Fruit fly (Drosophila melanogaster): Measurements from ENCODE around the gene tal-1A.

The tal-1A gene

dm6 chr3R:13831596-13832119, 18.7 kb downstream of the tal-1A start (continued):
- no peak for TF ChIP-seq CG42726 (GFP tag; IDR thresholded peaks at IDR 0.05; ENCODE audit: partially characterized antibody)
- TF ChIP-seq NfI (GFP tag; optimal IDR thresholded peaks at IDR 0.05) = peak; percentile 43
- TF ChIP-seq cato (GFP tag; optimal IDR thresholded peaks at IDR 0.05; ENCODE audit: borderline replicate concordance) = no peak
- no peak for TF ChIP-seq h (optimal IDR thresholded peaks at IDR 0.05)
- no peak for TF ChIP-seq CG17186 (GFP tag; optimal IDR thresholded peaks at IDR 0.05)
- TF ChIP-seq Dbx (GFP tag; IDR thresholded peaks at IDR 0.05) = no peak
- TF ChIP-seq YL-1 (GFP tag; optimal IDR thresholded peaks at IDR 0.05) = no peak
- peak; percentile 79 for TF ChIP-seq oc (tag; optimal IDR thresholded peaks at IDR 0.05)
- TF ChIP-seq CG6272 (GFP tag; IDR thresholded peaks at IDR 0.05) = no peak
- TF ChIP-seq CG2889 (GFP tag; IDR thresholded peaks at IDR 0.05) = no peak
- no peak for TF ChIP-seq HHEX (GFP tag; optimal IDR thresholded peaks at IDR 0.05)
- TF ChIP-seq CG3995 (GFP tag; optimal IDR thresholded peaks at IDR 0.05) = no peak
- no peak for TF ChIP-seq gfzf (GFP tag; optimal IDR thresholded peaks at IDR 0.05)
- no peak for TF ChIP-seq HLH54F (GFP tag; optimal IDR thresholded peaks at IDR 0.05)
- TF ChIP-seq CG13287 (GFP tag; IDR thresholded peaks at IDR 0.05; ENCODE audit: partially characterized antibody) = no peak
- TF ChIP-seq CG12071 (GFP tag; optimal IDR thresholded peaks at IDR 0.05) = no peak
- no peak for TF ChIP-seq Dip2 (GFP tag; IDR thresholded peaks at IDR 0.05)
- peak; percentile 65; the same call in 2 of the 3 replicates for TF ChIP-seq tgo (GFP tag; IDR thresholded peaks at IDR 0.05)
- no peak for TF ChIP-seq NFAT (GFP tag; IDR thresholded peaks at IDR 0.05)
- no peak for TF ChIP-seq CG6683 (GFP tag; optimal IDR thresholded peaks at IDR 0.05)
- TF ChIP-seq bbx (GFP tag; IDR thresholded peaks at IDR 0.05; ENCODE audit: partially characterized antibody) = no peak
- TF ChIP-seq wdn (GFP tag; IDR thresholded peaks at IDR 0.05) = no peak
- peak; percentile 53; the same call in 1 of the 2 replicates for TF ChIP-seq CG32532 (GFP tag; IDR thresholded peaks at IDR 0.05)
- no peak for TF ChIP-seq sim (GFP tag; IDR thresholded peaks at IDR 0.05)
- TF ChIP-seq usp (GFP tag; optimal IDR thresholded peaks at IDR 0.05) = no peak
- TF ChIP-seq Atf6 (GFP tag; IDR thresholded peaks at IDR 0.05) = peak; percentile 40; the same call in 1 of the 2 replicates
- TF ChIP-seq CG34376 (GFP tag; optimal IDR thresholded peaks at IDR 0.05) = no peak
- TF ChIP-seq Hr51 (GFP tag; optimal IDR thresholded peaks at IDR 0.05) = peak in 1 of 2 experiments; percentile 76
- TF ChIP-seq dimm (GFP tag; IDR thresholded peaks at IDR 0.05) = no peak
- no peak for TF ChIP-seq eyg (GFP tag; optimal IDR thresholded peaks at IDR 0.05)
- TF ChIP-seq CG5245 (GFP tag; optimal IDR thresholded peaks at IDR 0.05) = no peak
- TF ChIP-seq vvl (GFP tag; IDR thresholded peaks at IDR 0.05) = peak; percentile 64; the same call in 1 of the 2 replicates
- no peak for TF ChIP-seq Lpt (GFP tag; optimal IDR thresholded peaks at IDR 0.05)
- TF ChIP-seq onecut (GFP tag; IDR thresholded peaks at IDR 0.05) = peak; percentile 19; the same call in 1 of the 2 replicates
- no peak for TF ChIP-seq CG6175 (GFP tag; IDR thresholded peaks at IDR 0.05)
- TF ChIP-seq mam (GFP tag; optimal IDR thresholded peaks at IDR 0.05) = no peak

dm6 chr3R:13832950-13833349, 20.0 kb downstream of the tal-1A start:
- TF ChIP-seq CG43689 (GFP tag; IDR thresholded peaks at IDR 0.05) (no peak), CG33557 (GFP tag; optimal IDR thresholded peaks at IDR 0.05) (no peak), dysf (GFP tag; IDR thresholded peaks at IDR 0.05) (0 out of 3 replicates have a peak, but pooled peaks have one; percentile 15), toy (GFP tag; IDR thresholded peaks at IDR 0.05) (no peak), CG3726 (GFP tag; IDR thresholded peaks at IDR 0.05) (no peak), ranshi (GFP tag; IDR thresholded peaks at IDR 0.05) (no peak), sd (tag; optimal IDR thresholded peaks at IDR 0.05) (no peak), Adf1 (GFP tag; IDR thresholded peaks at IDR 0.05) (no peak), hb (GFP tag; IDR thresholded peaks at IDR 0.05; ENCODE audit: partially characterized antibody) (0 out of 3 replicates have a peak, but pooled peaks have one; percentile 33), Ets65A (GFP tag) (peak; percentile 20), Dip3 (GFP tag; optimal IDR thresholded peaks at IDR 0.05) (no peak), bcd (GFP tag; optimal IDR thresholded peaks at IDR 0.05) (no peak), HHEX (GFP tag; optimal IDR thresholded peaks at IDR 0.05) (no peak), Ada2b (GFP tag; IDR thresholded peaks at IDR 0.05) (no peak), otp (GFP tag; IDR thresholded peaks at IDR 0.05) (0 out of 3 replicates have a peak, but pooled peaks have one; percentile 9)

All from whole organism, embryonic.